Fruit fly (Drosophila melanogaster): ENCODE data around the gene Sry-alpha.

Sry-alpha gene

DNA sequence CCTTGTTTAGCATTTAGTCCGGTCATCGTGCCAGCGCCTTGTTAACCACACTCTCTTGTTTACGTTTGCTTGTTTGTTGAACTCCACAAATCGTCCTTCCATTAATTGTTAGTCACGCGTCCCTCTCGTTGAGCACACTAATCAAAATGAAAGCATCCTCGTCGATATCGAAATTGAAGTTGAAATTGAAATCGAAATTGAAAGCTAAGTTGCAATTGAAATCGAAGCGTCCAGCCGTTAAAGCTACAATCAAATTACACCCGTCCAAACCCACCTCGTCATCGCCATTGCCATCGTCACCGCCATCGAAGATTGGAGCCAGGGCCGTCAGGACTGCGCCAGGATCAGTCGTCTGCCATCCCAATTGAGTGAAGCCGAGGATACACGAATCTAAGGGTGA lies 16.1 kb upstream of the Sry-alpha start:
- no peak for TF ChIP-seq tj (GFP tag; optimal IDR thresholded peaks at IDR 0.05)
- no peak for TF ChIP-seq Hr96 (GFP tag; optimal IDR thresholded peaks at IDR 0.05)
- no peak for TF ChIP-seq CG11617 (GFP tag; optimal IDR thresholded peaks at IDR 0.05)
- no peak for TF ChIP-seq CG14711 (tag; optimal IDR thresholded peaks at IDR 0.05)
- no peak for TF ChIP-seq CG12768 (GFP tag; optimal IDR thresholded peaks at IDR 0.05)
- TF ChIP-seq cic (GFP tag; optimal IDR thresholded peaks at IDR 0.05): no peak
- TF ChIP-seq CG5204 (GFP tag; optimal IDR thresholded peaks at IDR 0.05): no peak

- no peak for TF ChIP-seq kay (GFP tag; ENCODE audit: borderline replicate concordance)
- no peak for TF ChIP-seq bab1 (GFP tag; optimal IDR thresholded peaks at IDR 0.05)
- no peak for TF ChIP-seq Hr96 (GFP tag; optimal IDR thresholded peaks at IDR 0.05)
- TF ChIP-seq CG12768 (GFP tag; optimal IDR thresholded peaks at IDR 0.05): no peak
- no peak for TF ChIP-seq CG14711 (tag; optimal IDR thresholded peaks at IDR 0.05)
- no peak for TF ChIP-seq Clk (GFP tag; optimal IDR thresholded peaks at IDR 0.05)
Measured at dm6 chr3R:30030061-30030460, 9.5 kb upstream of the Sry-alpha start.

dm6 chr3R:30032281-30032680 lies 7.2 kb upstream of the Sry-alpha start:
- TF ChIP-seq pad (GFP tag; optimal IDR thresholded peaks at IDR 0.05): no peak
- TF ChIP-seq CG11617 (GFP tag; optimal IDR thresholded peaks at IDR 0.05): no peak
- no peak for TF ChIP-seq CG12768 (GFP tag; optimal IDR thresholded peaks at IDR 0.05)
- no peak for TF ChIP-seq CG7045 (GFP tag; optimal IDR thresholded peaks at IDR 0.05)

dm6 chr3R:30036609-30037008 lies 2.9 kb upstream of the Sry-alpha start, which contains the start of gene ZIPIC:
TSS of gene ZIPIC (minus strand) at chr3R:30036870.
- TF ChIP-seq CG7101 (tag; optimal IDR thresholded peaks at IDR 0.05): no peak
- TF ChIP-seq CG33017 (tag; optimal IDR thresholded peaks at IDR 0.05): no peak
- TF ChIP-seq cic (GFP tag; optimal IDR thresholded peaks at IDR 0.05): no peak
- TF ChIP-seq CG7045 (GFP tag; optimal IDR thresholded peaks at IDR 0.05): no peak
- no peak for TF ChIP-seq CG5204 (GFP tag; optimal IDR thresholded peaks at IDR 0.05)
- TF ChIP-seq CG12768 (GFP tag; optimal IDR thresholded peaks at IDR 0.05): no peak
- TF ChIP-seq CG14711 (tag; optimal IDR thresholded peaks at IDR 0.05): no peak
- no peak for TF ChIP-seq Clk (GFP tag; optimal IDR thresholded peaks at IDR 0.05)
- TF ChIP-seq toe (GFP tag; optimal IDR thresholded peaks at IDR 0.05): no peak

dm6 chr3R:30037630-30038029 lies 1.9 kb upstream of the Sry-alpha start, which contains the start of gene ocn:
TSS of gene ocn (minus strand) at chr3R:30037730.
- TF ChIP-seq kay (GFP tag; ENCODE audit: borderline replicate concordance) (no peak), CG7101 (tag; optimal IDR thresholded peaks at IDR 0.05) (no peak), ovo (GFP tag; optimal IDR thresholded peaks at IDR 0.05) (no peak), Crg-1 (GFP tag; optimal IDR thresholded peaks at IDR 0.05) (no peak), CG1620 (GFP tag; optimal IDR thresholded peaks at IDR 0.05) (no peak), bab1 (GFP tag; optimal IDR thresholded peaks at IDR 0.05) (no peak), toe (GFP tag; optimal IDR thresholded peaks at IDR 0.05) (no peak), CG12768 (GFP tag; optimal IDR thresholded peaks at IDR 0.05) (no peak)

- TF ChIP-seq CG7045 (GFP tag; optimal IDR thresholded peaks at IDR 0.05) (no peak), tj (GFP tag; optimal IDR thresholded peaks at IDR 0.05) (no peak), bab1 (GFP tag; optimal IDR thresholded peaks at IDR 0.05) (no peak), cnc (optimal IDR thresholded peaks at IDR 0.05) (no peak), pad (GFP tag; optimal IDR thresholded peaks at IDR 0.05) (no peak), CG1620 (GFP tag; optimal IDR thresholded peaks at IDR 0.05) (no peak), Crg-1 (GFP tag; optimal IDR thresholded peaks at IDR 0.05) (no peak)
Measured at dm6 chr3R:30038628-30039027, 891 bp upstream of the Sry-alpha start, which contains the start of gene janB. TSS of gene janB (minus strand) at chr3R:30038728.

DNA sequence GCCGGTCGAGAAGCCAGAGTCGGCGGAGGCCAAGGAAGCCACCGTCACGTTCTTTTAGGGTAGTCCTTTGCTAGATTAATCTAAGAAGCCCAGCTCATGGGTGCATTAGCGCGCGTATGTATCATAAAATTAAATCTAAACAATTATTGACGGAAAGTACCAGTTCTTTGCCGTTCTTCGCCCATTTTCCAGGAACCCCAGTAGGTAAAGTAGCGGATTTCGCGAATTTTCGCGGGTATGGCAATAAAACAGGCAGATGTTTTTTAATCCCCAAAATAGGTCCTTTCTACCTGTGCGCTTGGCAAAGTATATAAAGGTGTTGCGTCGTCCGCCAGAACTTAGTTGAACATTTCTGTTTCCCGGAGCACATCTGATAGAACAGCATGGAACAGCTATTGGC lies 1.4 kb downstream of the Sry-alpha start:
- TF ChIP-seq toe (GFP tag; optimal IDR thresholded peaks at IDR 0.05): no peak
- no peak for TF ChIP-seq bab1 (GFP tag; optimal IDR thresholded peaks at IDR 0.05)
- no peak for TF ChIP-seq CG14711 (tag; optimal IDR thresholded peaks at IDR 0.05)
- TF ChIP-seq cnc (optimal IDR thresholded peaks at IDR 0.05): no peak
- no peak for TF ChIP-seq CG12768 (GFP tag; optimal IDR thresholded peaks at IDR 0.05)
- TF ChIP-seq Hr96 (GFP tag; optimal IDR thresholded peaks at IDR 0.05): no peak
- TF ChIP-seq CG7101 (tag; optimal IDR thresholded peaks at IDR 0.05): no peak
- no peak for TF ChIP-seq CG5204 (GFP tag; optimal IDR thresholded peaks at IDR 0.05)
- no peak for TF ChIP-seq kay (GFP tag; ENCODE audit: borderline replicate concordance)
- TF ChIP-seq pad (GFP tag; optimal IDR thresholded peaks at IDR 0.05): no peak
- TF ChIP-seq Mnt (GFP tag; optimal IDR thresholded peaks at IDR 0.05): no peak
- TF ChIP-seq cic (GFP tag; optimal IDR thresholded peaks at IDR 0.05): no peak
- no peak for TF ChIP-seq CG7045 (GFP tag; optimal IDR thresholded peaks at IDR 0.05)
- TF ChIP-seq ovo (GFP tag; optimal IDR thresholded peaks at IDR 0.05): no peak
- TF ChIP-seq Clk (GFP tag; optimal IDR thresholded peaks at IDR 0.05): no peak
- no peak for TF ChIP-seq tj (GFP tag; optimal IDR thresholded peaks at IDR 0.05)
- TF ChIP-seq Crg-1 (GFP tag; optimal IDR thresholded peaks at IDR 0.05): no peak
- TF ChIP-seq CG33017 (tag; optimal IDR thresholded peaks at IDR 0.05): no peak
- TF ChIP-seq CG11617 (GFP tag; optimal IDR thresholded peaks at IDR 0.05): no peak

Measured in whole organism, adult.